Fruit fly (Drosophila melanogaster) whole organism, prepupa: ENCODE results near the gene Nmdar1.
A peak's percentile ranks its signal among the peaks of the same experiment; 100 is the strongest.

Source experiments
- CG10669 ChIP-seq: fragments of 200-800 bp; sonication (Bioruptor generic); optimal IDR thresholded peaks from 3 replicates; lab custom pipeline; 2018; ENCODE audit warnings: missing biosample characterization, mild to moderate bottlenecking, missing genetic modification characterization, moderate library complexity
- CG11294 ChIP-seq: fragments of 200-800 bp; sonication (Bioruptor generic); IDR thresholded peaks from 2 replicates; pipeline ENCODE4 v1.3.6; 2022; ENCODE audit warnings: missing biosample characterization, missing genetic modification characterization
- CG11902 ChIP-seq: fragments of 200-800 bp; sonication (Bioruptor generic); optimal IDR thresholded peaks from 3 replicates; lab custom pipeline; 2016; ENCODE audit warnings: missing biosample characterization, missing genetic modification characterization
- CG15336 ChIP-seq: fragments of 200-800 bp; sonication (Bioruptor generic); IDR thresholded peaks from 2 replicates; pipeline ENCODE4 v1.3.6; 2022; ENCODE audit warnings: missing biosample characterization, missing genetic modification characterization
- CG1621 ChIP-seq: fragments of 200-800 bp; sonication (Bioruptor generic); optimal IDR thresholded peaks from 3 replicates; lab custom pipeline; 2018; ENCODE audit warnings: missing biosample characterization, mild to moderate bottlenecking, missing genetic modification characterization
- CG16779 ChIP-seq: fragments of 200-800 bp; sonication (Bioruptor generic); optimal IDR thresholded peaks from 3 replicates; lab custom pipeline; 2017; ENCODE audit warnings: missing biosample characterization, mild to moderate bottlenecking, missing genetic modification characterization
- CG3032 ChIP-seq: fragments of 200-800 bp; optimal IDR thresholded peaks from 2 replicates; lab custom pipeline; 2019; ENCODE audit warnings: missing biosample characterization, mild to moderate bottlenecking, missing genetic modification characterization, moderate library complexity
- CG3919 ChIP-seq: fragments of 200-800 bp; sonication (Bioruptor generic); optimal IDR thresholded peaks from 3 replicates; lab custom pipeline; 2016; ENCODE audit warnings: missing biosample characterization, missing genetic modification characterization
- CG6163 ChIP-seq: fragments of 200-800 bp; sonication (Bioruptor generic); IDR thresholded peaks from 3 replicates; pipeline ENCODE4 v1.3.6; 2022; ENCODE audit warnings: missing biosample characterization, missing genetic modification characterization
- CG6276 ChIP-seq: fragments of 200-800 bp; sonication (Bioruptor generic); optimal IDR thresholded peaks from 2 replicates; lab custom pipeline; 2017; ENCODE audit warnings: missing biosample characterization, mild to moderate bottlenecking, missing genetic modification characterization
- CG6792 ChIP-seq: fragments of 200-800 bp; sonication (Bioruptor generic); optimal IDR thresholded peaks from 3 replicates; lab custom pipeline; 2016; ENCODE audit warnings: missing biosample characterization, missing genetic modification characterization
- CG6808 ChIP-seq: fragments of 200-800 bp; sonication (Bioruptor generic); optimal IDR thresholded peaks from 3 replicates; lab custom pipeline; 2017; ENCODE audit warnings: missing biosample characterization, missing genetic modification characterization, mild to moderate bottlenecking, moderate library complexity, missing genetic modification reagents
- CG6854 ChIP-seq: fragments of 200-800 bp; sonication (Bioruptor generic); optimal IDR thresholded peaks from 2 replicates; lab custom pipeline; 2017; ENCODE audit warnings: missing biosample characterization, mild to moderate bottlenecking, missing genetic modification characterization
- CG7368 ChIP-seq: fragments of 200-800 bp; sonication (Bioruptor generic); optimal IDR thresholded peaks from 3 replicates; lab custom pipeline; 2016; ENCODE audit warnings: missing biosample characterization, missing genetic modification characterization
- CG8119 ChIP-seq: fragments of 200-800 bp; sonication (Bioruptor generic); IDR thresholded peaks from 3 replicates; pipeline ENCODE4 v1.3.6; 2022; ENCODE audit warnings: missing biosample characterization, missing genetic modification characterization
- CG8632 ChIP-seq: fragments of 200-800 bp; sonication (Bioruptor generic); optimal IDR thresholded peaks from 3 replicates; lab custom pipeline; 2016; ENCODE audit warnings: missing biosample characterization, missing genetic modification characterization
- CG9139 ChIP-seq: fragments of 200-800 bp; sonication (Bioruptor generic); optimal IDR thresholded peaks from 3 replicates; lab custom pipeline; 2017; ENCODE audit warnings: missing biosample characterization, mild to moderate bottlenecking, missing genetic modification characterization
- Eip75B ChIP-seq: fragments of 200-800 bp; sonication (Bioruptor generic); optimal IDR thresholded peaks from 3 replicates; lab custom pipeline; 2016; ENCODE audit warnings: missing biosample characterization, missing genetic modification characterization
- Eip78C ChIP-seq: fragments of 200-800 bp; sonication (Bioruptor generic); peaks from one replicate; lab custom pipeline; 2016; ENCODE audit warnings: missing biosample characterization, missing genetic modification characterization
- Gug ChIP-seq: fragments of 200-800 bp; sonication (Bioruptor generic); IDR thresholded peaks from 2 replicates; pipeline ENCODE4 v1.3.6; 2022; ENCODE audit warnings: missing biosample characterization, missing genetic modification characterization
- Hr4 ChIP-seq: fragments of 200-800 bp; sonication (Bioruptor generic); optimal IDR thresholded peaks from 3 replicates; lab custom pipeline; 2016; ENCODE audit warnings: missing biosample characterization, missing genetic modification characterization
- Lpt ChIP-seq: fragments of 200-800 bp; sonication (Bioruptor generic); optimal IDR thresholded peaks from 3 replicates; lab custom pipeline; 2016; ENCODE audit warnings: missing biosample characterization, missing genetic modification characterization
- Met ChIP-seq: fragments of 200-800 bp; sonication (Bioruptor generic); optimal IDR thresholded peaks from 3 replicates; lab custom pipeline; 2016; ENCODE audit warnings: missing biosample characterization, missing genetic modification characterization
- OdsH ChIP-seq: fragments of 200-800 bp; sonication (Bioruptor generic); optimal IDR thresholded peaks from 3 replicates; lab custom pipeline; 2016; ENCODE audit warnings: missing biosample characterization, missing genetic modification characterization
- Sox102F ChIP-seq: fragments of 200-800 bp; sonication (Bioruptor generic); optimal IDR thresholded peaks from 2 replicates; lab custom pipeline; 2016; ENCODE audit warnings: missing biosample characterization, mild to moderate bottlenecking, missing genetic modification characterization
- Sox14 ChIP-seq: fragments of 200-800 bp; sonication (Bioruptor generic); optimal IDR thresholded peaks from 3 replicates; lab custom pipeline; 2016; ENCODE audit warnings: missing biosample characterization, missing genetic modification characterization
- Sox15 ChIP-seq: fragments of 200-800 bp; sonication (Bioruptor generic); optimal IDR thresholded peaks from 3 replicates; lab custom pipeline; 2016; ENCODE audit warnings: missing biosample characterization, missing genetic modification characterization
- achi ChIP-seq: fragments of 200-800 bp; sonication (Bioruptor generic); optimal IDR thresholded peaks from 3 replicates; lab custom pipeline; 2016; ENCODE audit warnings: missing biosample characterization, missing genetic modification characterization
- cyc ChIP-seq: fragments of 200-800 bp; sonication (Bioruptor generic); optimal IDR thresholded peaks from 3 replicates; lab custom pipeline; 2016; ENCODE audit warnings: missing biosample characterization, missing genetic modification characterization
- dac ChIP-seq: fragments of 200-800 bp; sonication (Bioruptor generic); optimal IDR thresholded peaks from 2 replicates; lab custom pipeline; 2017; ENCODE audit warnings: missing biosample characterization, mild to moderate bottlenecking, missing genetic modification characterization
- eg ChIP-seq: fragments of 200-800 bp; sonication (Bioruptor generic); IDR thresholded peaks from 3 replicates; pipeline ENCODE4 v1.3.6; 2022; ENCODE audit warnings: missing biosample characterization, missing genetic modification characterization
- esn ChIP-seq: fragments of 200-800 bp; sonication (Bioruptor generic); optimal IDR thresholded peaks from 2 replicates; lab custom pipeline; 2016; ENCODE audit warnings: missing biosample characterization, mild to moderate bottlenecking, missing genetic modification characterization, moderate library complexity
- fd85E ChIP-seq: fragments of 200-800 bp; sonication (Bioruptor generic); optimal IDR thresholded peaks from 3 replicates; lab custom pipeline; 2016; ENCODE audit warnings: missing biosample characterization, missing genetic modification characterization
- fkh ChIP-seq: fragments of 200-800 bp; sonication (Bioruptor generic); optimal IDR thresholded peaks from 3 replicates; lab custom pipeline; 2017; ENCODE audit warnings: missing biosample characterization, mild to moderate bottlenecking, missing genetic modification characterization, moderate library complexity
- lz ChIP-seq: fragments of 200-800 bp; sonication (Bioruptor generic); optimal IDR thresholded peaks from 3 replicates; lab custom pipeline; 2016; ENCODE audit warnings: missing biosample characterization, missing genetic modification characterization
- net ChIP-seq: fragments of 200-800 bp; sonication (Bioruptor generic); optimal IDR thresholded peaks from 3 replicates; lab custom pipeline; 2016; ENCODE audit warnings: missing biosample characterization, missing genetic modification characterization
- pdm3 ChIP-seq: fragments of 200-800 bp; sonication (Bioruptor generic); optimal IDR thresholded peaks from 3 replicates; lab custom pipeline; 2016; ENCODE audit warnings: missing biosample characterization, missing genetic modification characterization
- salr ChIP-seq, 2 experiments: fragments of 200-800 bp; sonication (Bioruptor generic); optimal IDR thresholded peaks; 3 replicates each; lab custom pipeline; 2016 to 2018; ENCODE audit warnings: missing biosample characterization in 2 of 2, missing genetic modification characterization in 2 of 2, mild to moderate bottlenecking in 1 of 2
- spab ChIP-seq: fragments of 200-800 bp; sonication (Bioruptor generic); optimal IDR thresholded peaks from 2 replicates; lab custom pipeline; 2017; ENCODE audit warnings: missing biosample characterization, mild to moderate bottlenecking, missing genetic modification characterization, missing genetic modification reagents
- ss ChIP-seq, 2 experiments: fragments of 200-800 bp; sonication (Bioruptor generic); optimal IDR thresholded peaks; 2 replicates in 1 of 2; 3 replicates in 1 of 2; lab custom pipeline; 2017 to 2018; ENCODE audit warnings: mild to moderate bottlenecking in 2 of 2, missing biosample characterization in 2 of 2, missing genetic modification characterization in 2 of 2, moderate library complexity in 1 of 2
- svp ChIP-seq: fragments of 200-800 bp; sonication (Bioruptor generic); peaks from one replicate; lab custom pipeline; 2016; ENCODE audit warnings: missing biosample characterization, missing genetic modification characterization
- vri ChIP-seq: fragments of 200-800 bp; sonication (Bioruptor generic); optimal IDR thresholded peaks from 3 replicates; lab custom pipeline; 2016; ENCODE audit warnings: missing biosample characterization, mild to moderate bottlenecking, missing genetic modification characterization

Gene Nmdar1

dm6 chr3R:5518627-5519026 is 4.5 kb downstream of the Nmdar1 start (continued):
- TF ChIP-seq CG7368 (GFP tag; lab: Kevin White, UChicago) (peak; percentile 41), CG3032 (tag; lab: Kevin White, UChicago) (peak; percentile 48), CG15336 (GFP tag; lab: Robert Waterston, UW) (peak; percentile 76), CG6792 (GFP tag; lab: Kevin White, UChicago) (peak; percentile 60), eg (GFP tag; lab: Robert Waterston, UW) (peak; percentile 75), Met (peak; percentile 58), CG16779 (tag; lab: Kevin White, UChicago) (peak; percentile 18), Hr4 (GFP tag; lab: Kevin White, UChicago) (peak; percentile 71), Eip78C (GFP tag; lab: Kevin White, UChicago) (peak; percentile 94), CG10669 (GFP tag; lab: Kevin White, UChicago) (peak; percentile 74), OdsH (peak; percentile 67), spab (GFP tag; lab: Kevin White, UChicago) (peak; percentile 49), salr (GFP tag; optimal IDR thresholded peaks at IDR 0.05; lab: Kevin White, UChicago) (peak; percentile 27 to 47), Sox15 (peak; percentile 52), svp (GFP tag; lab: Kevin White, UChicago) (peak; percentile 91), Gug (GFP tag; lab: Robert Waterston, UW) (peak; percentile 43; the same call in 1 of the 2 replicates), lz (GFP tag; lab: Kevin White, UChicago) (peak; percentile 69)

dm6 chr3R:5517876-5518211 is 5.3 kb downstream of the Nmdar1 start:
- no peak for TF ChIP-seq esn (GFP tag; lab: Kevin White, UChicago)
- TF ChIP-seq svp (GFP tag; lab: Kevin White, UChicago): peak; percentile 90

dm6 chr3R:5517002-5517875 is 5.9 kb downstream of the Nmdar1 start, which contains the start of gene Itpr:
TSS of gene Itpr (plus strand) at chr3R:5517117.
- TF ChIP-seq fd85E (no peak), OdsH (no peak), CG16779 (tag; lab: Kevin White, UChicago) (peak; percentile 20), CG10669 (GFP tag; lab: Kevin White, UChicago) (no peak), CG11294 (GFP tag; lab: Robert Waterston, UW) (no peak), CG6276 (GFP tag; lab: Kevin White, UChicago) (peak; percentile 40), CG3032 (tag; lab: Kevin White, UChicago) (no peak), Lpt (GFP tag; lab: Kevin White, UChicago) (peak; percentile 40), dac (GFP tag; lab: Kevin White, UChicago) (no peak), svp (GFP tag; lab: Kevin White, UChicago) (peak; percentile 93), CG8632 (GFP tag; lab: Kevin White, UChicago) (no peak), CG6808 (no peak), Sox14 (GFP tag; lab: Kevin White, UChicago) (peak; percentile 14), Eip78C (GFP tag; lab: Kevin White, UChicago) (peak; percentile 58), Met (no peak), pdm3 (no peak), vri (GFP tag; lab: Kevin White, UChicago) (peak; percentile 10), net (GFP tag; lab: Kevin White, UChicago) (no peak), CG6854 (peak; percentile 45), Sox102F (no peak), eg (GFP tag; lab: Robert Waterston, UW) (no peak), CG11902 (GFP tag; lab: Kevin White, UChicago) (no peak), achi (no peak), CG6163 (GFP tag; lab: Robert Waterston, UW) (no peak; the same call in 2 of the 3 replicates), CG9139 (GFP tag; lab: Kevin White, UChicago) (peak; percentile 42), CG8119 (GFP tag; lab: Robert Waterston, UW) (peak; percentile 28; the same call in 1 of the 3 replicates), ss (GFP tag; optimal IDR thresholded peaks at IDR 0.05; lab: Kevin White, UChicago) (peak; percentile 28 to 54), CG3919 (GFP tag; lab: Kevin White, UChicago) (peak; percentile 8), CG7368 (GFP tag; lab: Kevin White, UChicago) (no peak), cyc (GFP tag; lab: Kevin White, UChicago) (no peak), CG1621 (peak; percentile 24), fkh (peak; percentile 97), Eip75B (no peak)
- TF ChIP-seq, all 60 proteins: peak for 14
